Fruit fly (Drosophila melanogaster) whole organism, prepupa: ENCODE measurements around the gene Ir10a.

Source experiments
- CG10631 ChIP-seq: fragments of 200-800 bp; sonication (Bioruptor generic); optimal IDR thresholded peaks from 2 replicates; lab custom pipeline; 2016; ENCODE audit warnings: missing biosample characterization, missing genetic modification characterization
- CG10669 ChIP-seq: fragments of 200-800 bp; sonication (Bioruptor generic); optimal IDR thresholded peaks from 3 replicates; lab custom pipeline; 2018; ENCODE audit warnings: missing biosample characterization, mild to moderate bottlenecking, missing genetic modification characterization, moderate library complexity
- CG11762 ChIP-seq: fragments of 200-800 bp; sonication (Bioruptor generic); optimal IDR thresholded peaks from 3 replicates; lab custom pipeline; 2016; ENCODE audit warnings: missing biosample characterization, missing genetic modification characterization; ENCODE audit not compliant: insufficient read depth
- CG11902 ChIP-seq: fragments of 200-800 bp; sonication (Bioruptor generic); optimal IDR thresholded peaks from 3 replicates; lab custom pipeline; 2016; ENCODE audit warnings: missing biosample characterization, missing genetic modification characterization
- CG1621 ChIP-seq: fragments of 200-800 bp; sonication (Bioruptor generic); optimal IDR thresholded peaks from 3 replicates; lab custom pipeline; 2018; ENCODE audit warnings: missing biosample characterization, mild to moderate bottlenecking, missing genetic modification characterization
- CG16779 ChIP-seq: fragments of 200-800 bp; sonication (Bioruptor generic); optimal IDR thresholded peaks from 3 replicates; lab custom pipeline; 2017; ENCODE audit warnings: missing biosample characterization, mild to moderate bottlenecking, missing genetic modification characterization
- CG3032 ChIP-seq: fragments of 200-800 bp; optimal IDR thresholded peaks from 2 replicates; lab custom pipeline; 2019; ENCODE audit warnings: missing biosample characterization, mild to moderate bottlenecking, missing genetic modification characterization, moderate library complexity
- CG32006 ChIP-seq: fragments of 200-800 bp; sonication (Bioruptor generic); optimal IDR thresholded peaks from 3 replicates; lab custom pipeline; 2017; ENCODE audit warnings: missing biosample characterization, mild to moderate bottlenecking, missing genetic modification characterization
- CG34406 ChIP-seq: fragments of 200-800 bp; sonication (Bioruptor generic); optimal IDR thresholded peaks from 3 replicates; lab custom pipeline; 2016; ENCODE audit warnings: missing biosample characterization, missing genetic modification characterization
- CG3919 ChIP-seq: fragments of 200-800 bp; sonication (Bioruptor generic); optimal IDR thresholded peaks from 3 replicates; lab custom pipeline; 2016; ENCODE audit warnings: missing biosample characterization, missing genetic modification characterization
- CG6276 ChIP-seq: fragments of 200-800 bp; sonication (Bioruptor generic); optimal IDR thresholded peaks from 2 replicates; lab custom pipeline; 2017; ENCODE audit warnings: missing biosample characterization, mild to moderate bottlenecking, missing genetic modification characterization
- CG6808 ChIP-seq: fragments of 200-800 bp; sonication (Bioruptor generic); optimal IDR thresholded peaks from 3 replicates; lab custom pipeline; 2017; ENCODE audit warnings: missing biosample characterization, missing genetic modification characterization, mild to moderate bottlenecking, moderate library complexity, missing genetic modification reagents
- CG7368 ChIP-seq: fragments of 200-800 bp; sonication (Bioruptor generic); optimal IDR thresholded peaks from 3 replicates; lab custom pipeline; 2016; ENCODE audit warnings: missing biosample characterization, missing genetic modification characterization
- CG8119 ChIP-seq: fragments of 200-800 bp; sonication (Bioruptor generic); IDR thresholded peaks from 3 replicates; pipeline ENCODE4 v1.3.6; 2022; ENCODE audit warnings: missing biosample characterization, missing genetic modification characterization
- CG8319 ChIP-seq: fragments of 200-800 bp; sonication (Bioruptor generic); optimal IDR thresholded peaks from 3 replicates; lab custom pipeline; 2016; ENCODE audit warnings: missing biosample characterization, missing genetic modification characterization
- CG8632 ChIP-seq: fragments of 200-800 bp; sonication (Bioruptor generic); optimal IDR thresholded peaks from 3 replicates; lab custom pipeline; 2016; ENCODE audit warnings: missing biosample characterization, missing genetic modification characterization
- Eip78C ChIP-seq: fragments of 200-800 bp; sonication (Bioruptor generic); peaks from one replicate; lab custom pipeline; 2016; ENCODE audit warnings: missing biosample characterization, missing genetic modification characterization
- Eip93F ChIP-seq: fragments of 200-800 bp; sonication (Bioruptor generic); optimal IDR thresholded peaks from 2 replicates; lab custom pipeline; 2016; ENCODE audit warnings: missing biosample characterization, mild to moderate bottlenecking, missing genetic modification characterization
- Ets21C ChIP-seq: fragments of 200-800 bp; sonication (Bioruptor generic); optimal IDR thresholded peaks from 3 replicates; lab custom pipeline; 2016; ENCODE audit warnings: missing biosample characterization, missing genetic modification characterization
- Ets96B ChIP-seq: fragments of 200-800 bp; optimal IDR thresholded peaks from 2 replicates; lab custom pipeline; 2019; ENCODE audit warnings: missing biosample characterization, mild to moderate bottlenecking, missing genetic modification characterization, moderate library complexity
- Hr39 ChIP-seq: fragments of 200-800 bp; sonication (Bioruptor generic); optimal IDR thresholded peaks from 2 replicates; lab custom pipeline; 2016; ENCODE audit warnings: missing biosample characterization, missing genetic modification characterization
- Lpt ChIP-seq: fragments of 200-800 bp; sonication (Bioruptor generic); optimal IDR thresholded peaks from 3 replicates; lab custom pipeline; 2016; ENCODE audit warnings: missing biosample characterization, missing genetic modification characterization
- OdsH ChIP-seq: fragments of 200-800 bp; sonication (Bioruptor generic); optimal IDR thresholded peaks from 3 replicates; lab custom pipeline; 2016; ENCODE audit warnings: missing biosample characterization, missing genetic modification characterization
- Smox ChIP-seq: fragments of 200-800 bp; sonication (Bioruptor generic); optimal IDR thresholded peaks from 3 replicates; lab custom pipeline; 2016; ENCODE audit warnings: missing biosample characterization, missing genetic modification characterization
- achi ChIP-seq: fragments of 200-800 bp; sonication (Bioruptor generic); optimal IDR thresholded peaks from 3 replicates; lab custom pipeline; 2016; ENCODE audit warnings: missing biosample characterization, missing genetic modification characterization
- acj6 ChIP-seq: fragments of 200-800 bp; sonication (Bioruptor generic); optimal IDR thresholded peaks from 3 replicates; lab custom pipeline; 2016; ENCODE audit warnings: missing biosample characterization, missing genetic modification characterization
- esn ChIP-seq: fragments of 200-800 bp; sonication (Bioruptor generic); optimal IDR thresholded peaks from 2 replicates; lab custom pipeline; 2016; ENCODE audit warnings: missing biosample characterization, mild to moderate bottlenecking, missing genetic modification characterization, moderate library complexity
- fd85E ChIP-seq: fragments of 200-800 bp; sonication (Bioruptor generic); optimal IDR thresholded peaks from 3 replicates; lab custom pipeline; 2016; ENCODE audit warnings: missing biosample characterization, missing genetic modification characterization
- lz ChIP-seq: fragments of 200-800 bp; sonication (Bioruptor generic); optimal IDR thresholded peaks from 3 replicates; lab custom pipeline; 2016; ENCODE audit warnings: missing biosample characterization, missing genetic modification characterization
- salr ChIP-seq, 2 experiments: fragments of 200-800 bp; sonication (Bioruptor generic); optimal IDR thresholded peaks; 3 replicates each; lab custom pipeline; 2016 to 2018; ENCODE audit warnings: missing biosample characterization in 2 of 2, missing genetic modification characterization in 2 of 2, mild to moderate bottlenecking in 1 of 2
- spab ChIP-seq: fragments of 200-800 bp; sonication (Bioruptor generic); optimal IDR thresholded peaks from 2 replicates; lab custom pipeline; 2017; ENCODE audit warnings: missing biosample characterization, mild to moderate bottlenecking, missing genetic modification characterization, missing genetic modification reagents
- ss ChIP-seq, 2 experiments: fragments of 200-800 bp; sonication (Bioruptor generic); optimal IDR thresholded peaks; 2 replicates in 1 of 2; 3 replicates in 1 of 2; lab custom pipeline; 2017 to 2018; ENCODE audit warnings: mild to moderate bottlenecking in 2 of 2, missing biosample characterization in 2 of 2, missing genetic modification characterization in 2 of 2, moderate library complexity in 1 of 2
- svp ChIP-seq: fragments of 200-800 bp; sonication (Bioruptor generic); peaks from one replicate; lab custom pipeline; 2016; ENCODE audit warnings: missing biosample characterization, missing genetic modification characterization
- vri ChIP-seq: fragments of 200-800 bp; sonication (Bioruptor generic); optimal IDR thresholded peaks from 3 replicates; lab custom pipeline; 2016; ENCODE audit warnings: missing biosample characterization, mild to moderate bottlenecking, missing genetic modification characterization

The Ir10a gene

dm6 chrX:11311108-11311507 is at the start of gene Ir10a:
Ir10a (minus strand) TSS chrX:11311208.
- TF ChIP-seq spab (GFP tag; lab: Kevin White, UChicago) (no peak), CG6276 (no peak), Smox (GFP tag; lab: Kevin White, UChicago) (no peak), svp (no peak), CG10669 (GFP tag; lab: Kevin White, UChicago) (no peak), Ets96B (tag; lab: Kevin White, UChicago) (no peak), lz (GFP tag; lab: Kevin White, UChicago) (no peak), CG8319 (GFP tag; lab: Kevin White, UChicago) (no peak)

DNA sequence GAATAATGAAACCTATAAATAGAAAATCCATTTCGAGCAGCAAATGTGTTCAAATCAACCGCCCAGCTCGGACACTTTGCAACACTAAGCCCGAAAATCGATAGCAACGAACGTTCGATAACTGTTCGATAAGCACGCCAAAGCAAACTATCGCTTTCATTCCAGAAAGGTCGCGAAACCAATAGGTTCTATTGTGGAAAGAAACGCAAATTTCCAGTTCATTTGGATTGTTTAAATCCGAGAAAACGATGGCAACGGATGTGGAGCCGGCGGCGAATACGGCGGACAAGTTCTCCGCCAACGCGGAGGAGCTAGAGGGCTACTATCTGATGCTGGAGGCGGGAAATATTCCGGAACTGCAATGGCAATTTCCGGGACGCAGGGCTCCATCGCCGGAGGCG is 48.1 kb upstream of the Ir10a start, which contains the start of gene Pa1:
Gene Pa1 (plus strand): TSS at position 156 of the 401 bp plus-strand sequence.
- no peak for TF ChIP-seq CG32006 (GFP tag; lab: Kevin White, UChicago)
- TF ChIP-seq CG1621 (tag; lab: Kevin White, UChicago) = peak; percentile 49
- no peak for TF ChIP-seq CG10669 (GFP tag; lab: Kevin White, UChicago)
- TF ChIP-seq CG8119 (GFP tag; lab: Robert Waterston, UW) = no peak
- peak; percentile 7 for TF ChIP-seq esn (GFP tag; lab: Kevin White, UChicago)
- TF ChIP-seq, all 60 proteins: peak for 2

DNA sequence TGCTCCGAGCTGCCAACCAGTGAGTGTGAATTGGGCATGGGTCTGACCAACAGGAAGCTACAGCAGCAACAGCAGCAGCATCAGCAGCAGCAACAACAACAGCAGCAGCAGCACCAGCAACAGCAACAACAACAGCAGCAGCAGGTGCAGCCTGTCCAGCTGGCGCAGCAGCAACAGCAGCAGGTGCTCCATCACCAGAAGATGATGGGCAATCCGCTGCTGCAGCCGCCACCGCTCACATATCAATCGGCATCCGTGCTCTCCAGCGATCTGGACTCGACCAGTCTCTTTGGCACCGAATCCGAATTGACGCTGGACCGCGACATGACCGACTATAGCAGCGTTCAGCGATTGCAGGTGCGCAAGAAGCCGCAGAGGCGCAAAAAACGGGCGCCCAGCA is 45.6 kb upstream of the Ir10a start:
- no peak for TF ChIP-seq CG16779 (tag; lab: Kevin White, UChicago)
- no peak for TF ChIP-seq CG6276
- TF ChIP-seq CG10631 (GFP tag; lab: Kevin White, UChicago) = no peak
- no peak for TF ChIP-seq CG3032 (tag; lab: Kevin White, UChicago)
- no peak for TF ChIP-seq Eip93F
- no peak for TF ChIP-seq CG34406 (GFP tag; lab: Kevin White, UChicago)
- no peak for TF ChIP-seq fd85E (GFP tag; lab: Kevin White, UChicago)
- no peak for TF ChIP-seq lz (GFP tag; lab: Kevin White, UChicago)
- no peak for TF ChIP-seq CG3919
- TF ChIP-seq Lpt (GFP tag; lab: Kevin White, UChicago) = no peak
- TF ChIP-seq Hr39 (GFP tag; lab: Kevin White, UChicago) = no peak
- TF ChIP-seq salr (GFP tag; optimal IDR thresholded peaks at IDR 0.05; lab: Kevin White, UChicago) = no peak
- no peak for TF ChIP-seq CG6808 (GFP tag; lab: Kevin White, UChicago)
- no peak for TF ChIP-seq CG11902
- no peak for TF ChIP-seq vri
- TF ChIP-seq CG32006 (GFP tag; lab: Kevin White, UChicago) = no peak
- TF ChIP-seq Ets96B (tag; lab: Kevin White, UChicago) = no peak
- no peak for TF ChIP-seq CG11762
- no peak for TF ChIP-seq CG7368 (GFP tag; lab: Kevin White, UChicago)
- no peak for TF ChIP-seq ss (GFP tag; optimal IDR thresholded peaks at IDR 0.05; lab: Kevin White, UChicago)

- TF ChIP-seq CG6808 (GFP tag; lab: Kevin White, UChicago) (peak; percentile 26), spab (GFP tag; lab: Kevin White, UChicago) (no peak), achi (GFP tag; lab: Kevin White, UChicago) (no peak), Hr39 (GFP tag; lab: Kevin White, UChicago) (no peak), OdsH (GFP tag; lab: Kevin White, UChicago) (no peak), fd85E (GFP tag; lab: Kevin White, UChicago) (no peak), CG8319 (GFP tag; lab: Kevin White, UChicago) (no peak), vri (no peak), salr (GFP tag; optimal IDR thresholded peaks at IDR 0.05; lab: Kevin White, UChicago) (no peak), CG10631 (GFP tag; lab: Kevin White, UChicago) (no peak), svp (peak; percentile 72), Ets21C (GFP tag; lab: Kevin White, UChicago) (no peak), CG8632 (GFP tag; lab: Kevin White, UChicago) (no peak), acj6 (GFP tag; lab: Kevin White, UChicago) (no peak), CG16779 (tag; lab: Kevin White, UChicago) (no peak), ss (GFP tag; optimal IDR thresholded peaks at IDR 0.05; lab: Kevin White, UChicago) (peak; percentile 31 to 59), Eip78C (GFP tag; lab: Kevin White, UChicago) (peak; percentile 58), CG1621 (tag; lab: Kevin White, UChicago) (no peak)
Observed at dm6 chrX:11355708-11356174, 44.7 kb upstream of the Ir10a start, which contains the start of gene dsh. dsh (plus strand) TSS chrX:11355881.
